Worm (Caenorhabditis elegans) whole organism, mixed stage, embryonic: ENCODE data around the gene prk-1.

Experiments
- ceh-83 ChIP-seq: fragments of 200-800 bp; sonication (Bioruptor generic); optimal IDR thresholded peaks from 2 replicates; lab custom pipeline; 2018; ENCODE audit warnings: mild to moderate bottlenecking, missing genetic modification characterization, missing compliant biosample characterization
- lsy-2 ChIP-seq: fragments of 150-350 bp; optimal IDR thresholded peaks from 2 replicates; lab custom pipeline; 2014; ENCODE audit warnings: missing biosample characterization, missing genetic modification characterization
- mls-2 ChIP-seq: sonication (generic microtip); optimal IDR thresholded peaks from 2 replicates; lab custom pipeline; 2016; ENCODE audit warnings: mild to moderate bottlenecking, missing genetic modification characterization, moderate library complexity, missing compliant biosample characterization
- snpc-4 ChIP-seq: fragments of 150-350 bp; optimal IDR thresholded peaks from 2 replicates; lab custom pipeline; 2014; ENCODE audit warnings: missing biosample characterization, missing genetic modification characterization
- unc-39 ChIP-seq: fragments of 150-350 bp; optimal IDR thresholded peaks from 2 replicates; lab custom pipeline; 2014; ENCODE audit warnings: missing biosample characterization, missing genetic modification characterization

DNA sequence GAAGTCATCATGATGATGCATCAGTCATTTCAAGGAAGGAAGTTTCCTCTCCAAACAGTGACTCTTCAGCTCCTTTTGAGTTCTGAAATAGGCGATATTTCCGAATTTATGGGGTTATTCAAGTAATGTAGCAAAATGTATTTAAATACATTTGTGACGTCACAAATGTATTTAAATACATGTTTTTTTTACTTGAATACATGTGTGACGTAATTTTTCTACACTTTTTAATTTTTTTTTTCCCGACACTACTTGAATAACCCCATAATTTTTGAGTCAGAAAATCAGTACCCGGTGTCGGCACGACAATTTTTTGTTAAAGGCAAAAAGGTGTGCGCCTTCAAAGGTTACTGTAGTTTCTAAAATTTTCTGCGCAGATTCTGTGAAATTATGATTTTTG, 15.0 kb upstream of the prk-1 start:
- no peak for TF ChIP-seq lsy-2 (tag; lab: Kevin White, UChicago)
- TF ChIP-seq snpc-4 (tag; lab: Kevin White, UChicago) = no peak
- TF ChIP-seq unc-39 (tag; lab: Kevin White, UChicago) = no peak
- TF ChIP-seq ceh-83 (GFP tag; lab: Kevin White, UChicago) = no peak
- TF ChIP-seq mls-2 = no peak
